Fruit fly (Drosophila melanogaster): Measurements from ENCODE around the gene btl.

The btl gene

dm6 chr3L:14055260-14055696 lies 20.3 kb upstream of the btl start (continued):
- peak; percentile 51 for TF ChIP-seq D19A (tag; optimal IDR thresholded peaks at IDR 0.05)
- no peak for TF ChIP-seq trh (GFP tag; optimal IDR thresholded peaks at IDR 0.05)
- no peak for TF ChIP-seq dysf (GFP tag; IDR thresholded peaks at IDR 0.05)
- TF ChIP-seq ham (GFP tag; IDR thresholded peaks at IDR 0.05): no peak
- TF ChIP-seq CG11723 (GFP tag; optimal IDR thresholded peaks at IDR 0.05): no peak
- TF ChIP-seq sima (GFP tag; optimal IDR thresholded peaks at IDR 0.05): no peak
- no peak for TF ChIP-seq eyg (GFP tag; optimal IDR thresholded peaks at IDR 0.05)
- no peak for TF ChIP-seq gsb (GFP tag; IDR thresholded peaks at IDR 0.05)
- TF ChIP-seq CG18764 (GFP tag; optimal IDR thresholded peaks at IDR 0.05): no peak
- TF ChIP-seq mld (GFP tag; IDR thresholded peaks at IDR 0.05; ENCODE audit: partially characterized antibody): no peak
- peak; percentile 21 for TF ChIP-seq CG13775 (GFP tag; optimal IDR thresholded peaks at IDR 0.05)
- TF ChIP-seq scrt (GFP tag; optimal IDR thresholded peaks at IDR 0.05): no peak
- TF ChIP-seq C15 (GFP tag; IDR thresholded peaks at IDR 0.05): no peak
- no peak for TF ChIP-seq D (optimal IDR thresholded peaks at IDR 0.05)
- TF ChIP-seq D (GFP tag; optimal IDR thresholded peaks at IDR 0.05): no peak
- no peak for TF ChIP-seq CG18011 (GFP tag; optimal IDR thresholded peaks at IDR 0.05)
- no peak for TF ChIP-seq CG12769 (tag; optimal IDR thresholded peaks at IDR 0.05)
- TF ChIP-seq CG7745 (tag; optimal IDR thresholded peaks at IDR 0.05): no peak
- no peak for TF ChIP-seq CkIIα-i1 (GFP tag; IDR thresholded peaks at IDR 0.05)
- TF ChIP-seq CG11398 (GFP tag; optimal IDR thresholded peaks at IDR 0.05): no peak
- TF ChIP-seq CG9932 (GFP tag; IDR thresholded peaks at IDR 0.05): peak; percentile 46
- no peak for TF ChIP-seq hth (optimal IDR thresholded peaks at IDR 0.05)
- TF ChIP-seq CG2712 (tag; optimal IDR thresholded peaks at IDR 0.05): peak; percentile 11
- no peak for TF ChIP-seq CG18476 (GFP tag; optimal IDR thresholded peaks at IDR 0.05)
- TF ChIP-seq MBD-R2 (GFP tag; IDR thresholded peaks at IDR 0.05): no peak
- no peak for TF ChIP-seq insv (GFP tag; optimal IDR thresholded peaks at IDR 0.05)
- no peak for TF ChIP-seq CG2116 (GFP tag; optimal IDR thresholded peaks at IDR 0.05)
- TF ChIP-seq Scr (GFP tag; IDR thresholded peaks at IDR 0.05; ENCODE audit: partially characterized antibody): no peak
- TF ChIP-seq CG1233 (GFP tag; optimal IDR thresholded peaks at IDR 0.05): no peak
- TF ChIP-seq Usf (GFP tag; optimal IDR thresholded peaks at IDR 0.05): no peak
- TF ChIP-seq chm (GFP tag; IDR thresholded peaks at IDR 0.05): no peak
- no peak for TF ChIP-seq CG7963 (GFP tag; IDR thresholded peaks at IDR 0.05; ENCODE audit: partially characterized antibody)
- no peak for TF ChIP-seq CG7372 (GFP tag; IDR thresholded peaks at IDR 0.05)
- TF ChIP-seq CG14667 (GFP tag; IDR thresholded peaks at IDR 0.05): no peak
- no peak for TF ChIP-seq Hr78 (GFP tag; optimal IDR thresholded peaks at IDR 0.05)
- TF ChIP-seq Adf1 (GFP tag; IDR thresholded peaks at IDR 0.05): no peak
- TF ChIP-seq mirr (GFP tag; optimal IDR thresholded peaks at IDR 0.05): no peak
- TF ChIP-seq da (GFP tag; optimal IDR thresholded peaks at IDR 0.05): no peak
- no peak for TF ChIP-seq luna (GFP tag; optimal IDR thresholded peaks at IDR 0.05)
- TF ChIP-seq Poxn (GFP tag; IDR thresholded peaks at IDR 0.05): no peak
- TF ChIP-seq CG3847 (GFP tag; IDR thresholded peaks at IDR 0.05): no peak
- TF ChIP-seq CG6813 (GFP tag; optimal IDR thresholded peaks at IDR 0.05): no peak
- no peak for TF ChIP-seq Fer1 (GFP tag; optimal IDR thresholded peaks at IDR 0.05)
- no peak for TF ChIP-seq pfk (GFP tag; optimal IDR thresholded peaks at IDR 0.05)
- TF ChIP-seq CG17385 (GFP tag; optimal IDR thresholded peaks at IDR 0.05): no peak
- TF ChIP-seq fd102C (GFP tag; optimal IDR thresholded peaks at IDR 0.05): no peak
- no peak for TF ChIP-seq CG14050 (GFP tag; IDR thresholded peaks at IDR 0.05)
- no peak for TF ChIP-seq Stat92E (GFP tag; optimal IDR thresholded peaks at IDR 0.05)
- TF ChIP-seq CG6689 (GFP tag; IDR thresholded peaks at IDR 0.05): no peak
- no peak for TF ChIP-seq CTCF (GFP tag; optimal IDR thresholded peaks at IDR 0.05)
- no peak for TF ChIP-seq HmgD (GFP tag; optimal IDR thresholded peaks at IDR 0.05)
- TF ChIP-seq sens-2 (GFP tag; IDR thresholded peaks at IDR 0.05): no peak
- TF ChIP-seq CG10543 (GFP tag; optimal IDR thresholded peaks at IDR 0.05): no peak
